Worm (Caenorhabditis elegans) whole organism, early embryonic: ENCODE results near the gene F58A6.5.

Experiments used
- B0310.2 ChIP-seq: sonication (generic microtip); optimal IDR thresholded peaks from 2 replicates; lab custom pipeline; 2016; ENCODE audit warnings: mild to moderate bottlenecking, missing genetic modification characterization, missing compliant biosample characterization
- F13C5.2 ChIP-seq: sonication (generic microtip); optimal IDR thresholded peaks from 2 replicates; lab custom pipeline; 2017; ENCODE audit warnings: mild to moderate bottlenecking, missing genetic modification characterization, inconsistent platforms, missing compliant biosample characterization
- aly-1 ChIP-seq: sonication (generic microtip); optimal IDR thresholded peaks from 2 replicates; lab custom pipeline; 2016; ENCODE audit warnings: missing genetic modification characterization, missing compliant biosample characterization
- ama-1 ChIP-seq: fragments of 150-350 bp; optimal IDR thresholded peaks from 2 replicates; lab custom pipeline; 2014
- ceh-13 ChIP-seq: fragments of 200-800 bp; sonication (Bioruptor generic); optimal IDR thresholded peaks from 2 replicates; lab custom pipeline; 2018; ENCODE audit warnings: mild to moderate bottlenecking, missing genetic modification characterization, missing compliant biosample characterization
- ceh-36 ChIP-seq: sonication (generic microtip); optimal IDR thresholded peaks from 2 replicates; lab custom pipeline; 2016; ENCODE audit warnings: missing genetic modification characterization, inconsistent platforms, missing compliant biosample characterization
- ets-7 ChIP-seq: sonication (generic microtip); optimal IDR thresholded peaks from 2 replicates; lab custom pipeline; 2016; ENCODE audit warnings: missing genotype, missing genetic modification characterization, missing compliant biosample characterization
- flt-1 ChIP-seq: fragments of 200-800 bp; sonication (Bioruptor generic); IDR thresholded peaks from 2 replicates; pipeline ENCODE4 v1.3.6; 2022; ENCODE audit warnings: missing genetic modification characterization, missing compliant biosample characterization
- hmbx-1 ChIP-seq: sonication (generic microtip); optimal IDR thresholded peaks from 2 replicates; lab custom pipeline; 2016; ENCODE audit warnings: mild to moderate bottlenecking, missing genetic modification characterization, missing compliant biosample characterization
- hmg-4 ChIP-seq: fragments of 200-800 bp; sonication (Bioruptor generic); optimal IDR thresholded peaks from 2 replicates; lab custom pipeline; 2018; ENCODE audit warnings: mild to moderate bottlenecking, missing genetic modification characterization, missing compliant biosample characterization
- hnd-1 ChIP-seq: sonication (generic microtip); optimal IDR thresholded peaks from 2 replicates; lab custom pipeline; 2016; ENCODE audit warnings: missing genetic modification characterization, missing compliant biosample characterization
- pes-1 ChIP-seq: fragments of 200-800 bp; sonication (Bioruptor generic); IDR thresholded peaks from 2 replicates; pipeline ENCODE4 v1.3.6; 2022; ENCODE audit warnings: missing genetic modification reagents, missing genetic modification characterization, missing compliant biosample characterization
- scrt-1 ChIP-seq: fragments of 200-800 bp; sonication (Bioruptor generic); IDR thresholded peaks from 2 replicates; pipeline ENCODE4 v1.3.6; 2022; ENCODE audit warnings: missing genetic modification characterization, missing compliant biosample characterization
- sea-1 ChIP-seq: fragments of 200-800 bp; sonication (Bioruptor generic); conservative IDR thresholded peaks from 2 replicates; pipeline ENCODE4 v1.3.6; 2022; ENCODE audit warnings: missing genetic modification characterization, missing compliant biosample characterization
- tbx-11 ChIP-seq: fragments of 200-800 bp; sonication (Bioruptor generic); IDR thresholded peaks from 2 replicates; pipeline ENCODE4 v1.3.6; 2022; ENCODE audit warnings: missing genetic modification characterization, missing compliant biosample characterization
- tbx-37 ChIP-seq: fragments of 200-800 bp; sonication (Bioruptor generic); conservative IDR thresholded peaks from 2 replicates; pipeline ENCODE4 v1.3.6; 2022; ENCODE audit warnings: missing genetic modification reagents, missing genetic modification characterization, missing compliant biosample characterization
- tra-4 ChIP-seq: sonication (generic microtip); optimal IDR thresholded peaks from 2 replicates; lab custom pipeline; 2017; ENCODE audit warnings: missing genetic modification characterization, missing compliant biosample characterization

The F58A6.5 gene

DNA sequence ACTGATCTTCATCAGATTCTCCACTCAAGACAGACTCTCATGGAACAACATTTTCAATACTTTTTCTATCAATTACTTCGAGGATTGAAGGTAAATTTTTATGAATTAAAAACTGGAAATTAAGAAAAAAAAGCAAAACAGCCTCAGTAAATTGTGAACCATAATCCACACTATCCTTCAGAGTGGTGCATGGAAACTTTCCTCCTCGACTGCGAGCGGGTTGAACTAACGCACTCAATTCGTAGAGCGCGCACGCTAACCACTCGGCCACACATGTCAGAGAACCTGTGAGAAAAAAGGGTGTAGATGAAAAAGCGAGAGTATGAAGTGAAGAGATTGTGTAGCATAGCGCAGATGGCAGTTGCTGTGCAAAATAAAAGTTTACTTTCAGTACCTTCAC is 43.2 kb downstream of the F58A6.5 start:
- TF ChIP-seq aly-1 = peak; percentile 99
- no peak for TF ChIP-seq ama-1 (lab: Kevin White, UChicago)
- TF ChIP-seq ceh-36 (tag; lab: Kevin White, UChicago) = peak; percentile 97
- peak; percentile 82 for TF ChIP-seq tra-4 (tag; lab: Kevin White, UChicago)
- TF ChIP-seq F13C5.2 (tag; lab: Kevin White, UChicago) = peak; percentile 97
- peak; percentile 99 for TF ChIP-seq hmg-4 (GFP tag; lab: Kevin White, UChicago)
- TF ChIP-seq pes-1 (GFP tag; lab: Robert Waterston, UW) = peak; percentile 98
- TF ChIP-seq B0310.2 (tag; lab: Kevin White, UChicago) = peak; percentile 98
- TF ChIP-seq tbx-11 (GFP tag; lab: Robert Waterston, UW) = peak; percentile 98
- TF ChIP-seq ets-7 (tag; lab: Kevin White, UChicago) = peak; percentile 95
- TF ChIP-seq tbx-37 (GFP tag; lab: Robert Waterston, UW) = peak; percentile 96
- TF ChIP-seq flt-1 = no peak; the same call in none of the 2 replicates
- peak; percentile 92 for TF ChIP-seq hnd-1 (tag; lab: Kevin White, UChicago)
- TF ChIP-seq scrt-1 (GFP tag; lab: Robert Waterston, UW) = peak; percentile 99
- peak; percentile 97 for TF ChIP-seq sea-1 (GFP tag; lab: Robert Waterston, UW)
- peak; percentile 89 for TF ChIP-seq hmbx-1
- peak; percentile 98 for TF ChIP-seq ceh-13 (GFP tag; lab: Kevin White, UChicago)

DNA sequence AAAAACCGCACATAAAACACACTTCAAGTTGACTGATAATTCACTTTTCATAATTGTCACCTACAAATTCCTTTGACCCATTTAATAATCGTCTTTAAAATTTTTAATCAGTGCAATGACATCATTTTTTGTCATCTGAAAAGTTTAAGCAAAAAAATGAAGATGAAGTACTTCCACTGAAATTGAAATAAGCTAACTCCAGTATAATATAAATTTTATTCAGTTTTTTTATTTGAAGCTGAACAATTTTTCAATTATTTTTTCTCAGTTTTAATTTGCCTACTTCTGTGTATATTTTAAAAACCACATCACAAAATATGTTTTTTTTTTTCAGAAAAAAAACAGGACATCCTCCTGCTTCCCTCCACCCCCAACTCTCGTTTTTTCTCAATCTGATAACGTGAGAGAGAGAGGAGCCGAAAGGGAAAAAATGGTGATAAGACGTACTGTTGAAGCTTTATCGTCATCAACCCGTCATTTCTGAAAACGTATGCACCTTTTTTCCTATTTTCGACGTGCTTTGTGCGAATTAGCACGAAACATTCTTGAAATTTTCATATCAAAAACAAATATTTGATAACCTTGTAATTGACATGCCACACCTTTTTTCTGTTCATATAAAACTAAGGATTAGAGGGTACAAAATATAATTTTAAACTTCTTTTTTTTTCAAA is 44.3 kb downstream of the F58A6.5 start, which contains the start of the genes C04G6.11 and mpk-2:
TSS of gene C04G6.11 (minus strand) at position 51 of the 674 bp plus-strand sequence.
TSS of gene mpk-2 (plus strand) at position 335 of the 674 bp plus-strand sequence.
- TF ChIP-seq ets-7 (tag; lab: Kevin White, UChicago) (no peak), F13C5.2 (tag; lab: Kevin White, UChicago) (no peak), scrt-1 (GFP tag; lab: Robert Waterston, UW) (no peak), B0310.2 (tag; lab: Kevin White, UChicago) (no peak), tra-4 (tag; lab: Kevin White, UChicago) (no peak), hmbx-1 (no peak), ceh-36 (tag; lab: Kevin White, UChicago) (no peak), ama-1 (lab: Kevin White, UChicago) (no peak), hnd-1 (tag; lab: Kevin White, UChicago) (no peak), pes-1 (GFP tag; lab: Robert Waterston, UW) (no peak), tbx-11 (GFP tag; lab: Robert Waterston, UW) (no peak), hmg-4 (GFP tag; lab: Kevin White, UChicago) (no peak), ceh-13 (GFP tag; lab: Kevin White, UChicago) (no peak)

DNA sequence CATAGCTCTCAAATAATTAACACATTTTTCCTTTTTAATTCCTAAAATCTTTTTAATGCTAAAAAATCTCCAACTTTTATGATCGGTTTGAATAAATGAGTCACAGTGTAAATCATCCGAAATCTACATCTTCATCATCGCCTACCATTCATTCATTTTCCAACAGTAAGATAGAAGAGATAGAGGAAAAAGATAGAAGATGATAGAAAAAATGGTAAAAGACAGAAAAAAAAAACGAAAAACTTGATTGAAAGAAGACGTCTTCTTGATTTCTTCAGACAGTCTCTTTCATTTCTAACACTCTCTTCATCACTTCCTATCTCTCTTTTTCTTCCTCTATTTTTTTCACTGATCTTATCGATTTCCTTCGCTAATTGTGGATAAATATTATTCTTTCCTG is 45.1 kb downstream of the F58A6.5 start:
- TF ChIP-seq tra-4 (tag; lab: Kevin White, UChicago) (no peak), scrt-1 (GFP tag; lab: Robert Waterston, UW) (no peak), tbx-37 (GFP tag; lab: Robert Waterston, UW) (no peak), aly-1 (no peak), B0310.2 (tag; lab: Kevin White, UChicago) (no peak), sea-1 (GFP tag; lab: Robert Waterston, UW) (no peak), ceh-36 (tag; lab: Kevin White, UChicago) (no peak), hmg-4 (GFP tag; lab: Kevin White, UChicago) (no peak), flt-1 (no peak), pes-1 (GFP tag; lab: Robert Waterston, UW) (no peak), F13C5.2 (tag; lab: Kevin White, UChicago) (no peak), tbx-11 (GFP tag; lab: Robert Waterston, UW) (no peak), ceh-13 (GFP tag; lab: Kevin White, UChicago) (no peak), ets-7 (tag; lab: Kevin White, UChicago) (no peak), ama-1 (lab: Kevin White, UChicago) (no peak), hmbx-1 (no peak), hnd-1 (tag; lab: Kevin White, UChicago) (no peak)

DNA sequence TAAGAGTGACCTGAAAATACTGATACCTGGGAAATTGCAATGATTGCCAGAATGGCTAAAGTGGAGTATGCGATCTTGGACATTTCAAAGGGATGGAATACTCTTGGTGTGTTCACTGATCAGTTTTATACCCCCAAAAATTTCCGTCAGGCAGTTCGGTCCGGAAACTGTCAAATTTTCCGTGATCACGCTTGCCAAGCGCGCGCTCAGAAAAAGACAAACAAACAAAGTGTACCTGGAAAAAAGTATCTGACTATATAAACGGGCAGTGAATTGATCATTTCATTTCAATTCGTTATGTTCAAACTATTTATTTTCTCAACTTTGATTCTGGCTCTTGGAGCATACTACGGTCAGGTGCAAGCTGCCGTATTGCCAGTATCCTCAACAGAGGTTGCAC is 46.5 kb downstream of the F58A6.5 start, which contains the start of the genes idpb-3 and idpb-1:
TSS of gene idpb-3 (minus strand) at position 101 of the 400 bp plus-strand sequence.
TSS of gene idpb-1 (plus strand) at position 284 of the 400 bp plus-strand sequence.
- TF ChIP-seq sea-1 (GFP tag; lab: Robert Waterston, UW) (no peak), hmbx-1 (no peak), tra-4 (tag; lab: Kevin White, UChicago) (no peak), tbx-37 (GFP tag; lab: Robert Waterston, UW) (no peak), tbx-11 (GFP tag; lab: Robert Waterston, UW) (no peak), B0310.2 (tag; lab: Kevin White, UChicago) (no peak), hmg-4 (GFP tag; lab: Kevin White, UChicago) (no peak), flt-1 (no peak), aly-1 (no peak), scrt-1 (GFP tag; lab: Robert Waterston, UW) (no peak), pes-1 (GFP tag; lab: Robert Waterston, UW) (no peak), hnd-1 (tag; lab: Kevin White, UChicago) (no peak), F13C5.2 (tag; lab: Kevin White, UChicago) (no peak), ets-7 (tag; lab: Kevin White, UChicago) (no peak), ama-1 (lab: Kevin White, UChicago) (no peak), ceh-13 (GFP tag; lab: Kevin White, UChicago) (no peak)

DNA sequence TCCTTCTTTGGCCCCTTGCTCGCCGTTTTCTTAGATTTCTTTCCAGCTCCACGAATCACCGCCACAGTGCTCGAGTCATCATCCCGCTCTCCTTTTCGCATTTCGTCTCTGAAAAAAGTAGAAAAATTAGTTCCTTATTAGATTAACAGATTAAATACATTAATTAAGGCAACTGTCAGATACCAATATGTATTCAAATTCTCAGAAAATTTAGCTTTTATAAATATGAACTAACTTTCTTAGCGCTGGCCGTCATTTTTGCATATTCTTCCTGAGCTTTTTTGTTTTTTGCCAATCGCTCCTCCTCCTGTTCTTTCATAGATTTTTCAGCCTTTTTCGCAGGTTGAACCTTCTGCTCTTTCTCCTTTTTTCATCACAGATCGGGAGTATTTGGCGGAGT is 48.6 kb downstream of the F58A6.5 start, which contains the start of gene C04G6.6:
TSS of gene C04G6.6 (minus strand) at position 101 of the 400 bp plus-strand sequence.
- no peak for TF ChIP-seq ets-7 (tag; lab: Kevin White, UChicago)
- TF ChIP-seq tbx-11 (GFP tag; lab: Robert Waterston, UW) = no peak
- no peak for TF ChIP-seq F13C5.2 (tag; lab: Kevin White, UChicago)
- no peak for TF ChIP-seq scrt-1 (GFP tag; lab: Robert Waterston, UW)
- no peak for TF ChIP-seq sea-1 (GFP tag; lab: Robert Waterston, UW)
- TF ChIP-seq hnd-1 (tag; lab: Kevin White, UChicago) = no peak
- TF ChIP-seq ceh-36 (tag; lab: Kevin White, UChicago) = no peak
- no peak for TF ChIP-seq ceh-13 (GFP tag; lab: Kevin White, UChicago)
- no peak for TF ChIP-seq flt-1
- no peak for TF ChIP-seq hmg-4 (GFP tag; lab: Kevin White, UChicago)

DNA sequence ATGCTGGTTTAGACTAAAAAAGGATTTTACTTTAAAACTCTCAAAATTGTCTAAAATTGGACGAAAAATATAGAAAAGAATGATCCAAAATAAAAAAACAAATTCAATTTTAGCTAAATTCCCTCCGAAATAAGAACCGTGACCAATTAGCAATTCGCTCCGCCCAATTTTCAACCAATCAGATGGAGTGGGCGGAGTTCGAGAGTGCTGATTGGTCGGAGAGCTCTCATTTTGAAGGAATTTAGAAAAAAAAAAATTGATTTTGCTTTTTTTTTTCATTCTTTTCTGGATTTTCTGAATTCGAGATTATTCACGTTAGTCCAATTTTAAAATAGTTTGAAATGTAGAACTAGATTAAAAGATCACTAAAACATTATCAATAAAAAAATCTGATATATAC is 49.2 kb downstream of the F58A6.5 start:
- TF ChIP-seq flt-1 (no peak), tbx-11 (GFP tag; lab: Robert Waterston, UW) (no peak), ets-7 (tag; lab: Kevin White, UChicago) (no peak), aly-1 (no peak), ceh-13 (GFP tag; lab: Kevin White, UChicago) (no peak), sea-1 (GFP tag; lab: Robert Waterston, UW) (no peak), hmbx-1 (no peak), hmg-4 (GFP tag; lab: Kevin White, UChicago) (no peak), hnd-1 (tag; lab: Kevin White, UChicago) (no peak), scrt-1 (GFP tag; lab: Robert Waterston, UW) (no peak), tbx-37 (GFP tag; lab: Robert Waterston, UW) (no peak), B0310.2 (tag; lab: Kevin White, UChicago) (no peak), F13C5.2 (tag; lab: Kevin White, UChicago) (no peak)
